Worm (Caenorhabditis elegans) whole organism, mixed stage, embryonic: ENCODE results near the gene F16G10.11.

Experiments used
- ceh-83 ChIP-seq: fragments of 200-800 bp; sonication (Bioruptor generic); optimal IDR thresholded peaks from 2 replicates; lab custom pipeline; 2018; ENCODE audit warnings: mild to moderate bottlenecking, missing genetic modification characterization, missing compliant biosample characterization
- ces-1 ChIP-seq: fragments of 150-350 bp; optimal IDR thresholded peaks from 2 replicates; lab custom pipeline; 2014; ENCODE audit warnings: missing biosample characterization, missing genetic modification reagents, missing genetic modification characterization
- drap-1 ChIP-seq: fragments of 200-800 bp; sonication (Bioruptor generic); optimal IDR thresholded peaks from 3 replicates; lab custom pipeline; 2018; ENCODE audit warnings: mild to moderate bottlenecking, missing genetic modification characterization, missing compliant biosample characterization
- elt-1 ChIP-seq: sonication (generic microtip); optimal IDR thresholded peaks from 2 replicates; lab custom pipeline; 2017; ENCODE audit warnings: missing genetic modification characterization, mild to moderate bottlenecking, missing compliant biosample characterization, antibody characterized with exemption, moderate library complexity, borderline replicate concordance; ENCODE audit not compliant: insufficient read depth
- hlh-1 ChIP-seq: fragments of 150-350 bp; optimal IDR thresholded peaks from 2 replicates; lab custom pipeline; 2014; ENCODE audit warnings: missing biosample characterization, missing genetic modification reagents, missing genetic modification characterization
- lin-13 ChIP-seq: fragments of 150-350 bp; optimal IDR thresholded peaks from 2 replicates; lab custom pipeline; 2014; ENCODE audit warnings: missing biosample characterization, missing genetic modification characterization
- lsy-2 ChIP-seq: fragments of 150-350 bp; optimal IDR thresholded peaks from 2 replicates; lab custom pipeline; 2014; ENCODE audit warnings: missing biosample characterization, missing genetic modification characterization
- nhr-237 ChIP-seq: fragments of 150-350 bp; optimal IDR thresholded peaks from 2 replicates; lab custom pipeline; 2014; ENCODE audit warnings: missing biosample characterization, missing genetic modification characterization
- nhr-28 ChIP-seq: fragments of 150-350 bp; optimal IDR thresholded peaks from 2 replicates; lab custom pipeline; 2014; ENCODE audit warnings: missing biosample characterization, missing genetic modification characterization
- pha-4 ChIP-seq: fragments of 150-350 bp; optimal IDR thresholded peaks from 2 replicates; lab custom pipeline; 2018; ENCODE audit warnings: missing biosample characterization, missing genetic modification reagents, missing genetic modification characterization
- unc-39 ChIP-seq: fragments of 150-350 bp; optimal IDR thresholded peaks from 2 replicates; lab custom pipeline; 2014; ENCODE audit warnings: missing biosample characterization, missing genetic modification characterization
- unc-62 ChIP-seq: fragments of 150-350 bp; optimal IDR thresholded peaks from 2 replicates; lab custom pipeline; 2014; ENCODE audit warnings: missing biosample characterization, missing genetic modification reagents, missing genetic modification characterization
- ztf-11 ChIP-seq: fragments of 150-350 bp; optimal IDR thresholded peaks from 2 replicates; lab custom pipeline; 2014; ENCODE audit warnings: missing biosample characterization, missing genetic modification characterization

ce11 chrII:2385495-2385894, 8.2 kb downstream of the F16G10.11 start, which contains the start of gene F16G10.9:
- TF ChIP-seq nhr-28 (tag; lab: Kevin White, UChicago) (no peak), nhr-237 (no peak), unc-62 (GFP tag; lab: Kevin White, UChicago) (no peak), ces-1 (no peak), lsy-2 (tag; lab: Kevin White, UChicago) (no peak), elt-1 (tag; lab: Kevin White, UChicago) (no peak), ceh-83 (no peak), pha-4 (no peak), drap-1 (GFP tag; lab: Kevin White, UChicago) (no peak), hlh-1 (no peak), lin-13 (tag; lab: Kevin White, UChicago) (no peak), ztf-11 (tag; lab: Kevin White, UChicago) (no peak), unc-39 (tag; lab: Kevin White, UChicago) (no peak)
